Worm (Caenorhabditis elegans) whole organism, midembryonic: ENCODE results near the gene C42C1.8.

Experiments
- flt-1 ChIP-seq: fragments of 200-800 bp; sonication (Bioruptor generic); IDR thresholded peaks from 2 replicates; pipeline ENCODE4 v1.3.6; 2022; ENCODE audit warnings: missing genetic modification characterization, missing compliant biosample characterization
- klf-2 ChIP-seq: fragments of 200-800 bp; sonication (Bioruptor generic); conservative IDR thresholded peaks from 2 replicates; pipeline ENCODE4 v1.3.6; 2022; ENCODE audit warnings: missing genetic modification reagents, missing genetic modification characterization, missing compliant biosample characterization
- ref-1 ChIP-seq: fragments of 200-800 bp; sonication (Bioruptor generic); conservative IDR thresholded peaks from 2 replicates; pipeline ENCODE4 v1.3.6; 2022; ENCODE audit warnings: missing genetic modification reagents, missing genetic modification characterization, missing compliant biosample characterization
- tab-1 ChIP-seq: fragments of 200-800 bp; sonication (Bioruptor generic); IDR thresholded peaks from 2 replicates; pipeline ENCODE4 v1.3.6; 2022; ENCODE audit warnings: missing genetic modification characterization, missing compliant biosample characterization
- ztf-23 ChIP-seq: fragments of 200-800 bp; sonication (Bioruptor generic); IDR thresholded peaks from 2 replicates; pipeline ENCODE4 v1.3.6; 2022; ENCODE audit warnings: missing genetic modification reagents, missing genetic modification characterization, missing compliant biosample characterization

- no peak for TF ChIP-seq tab-1 (GFP tag; lab: Robert Waterston, UW)
- TF ChIP-seq ztf-23 (GFP tag; lab: Robert Waterston, UW), result no peak
- no peak for TF ChIP-seq klf-2
- no peak for TF ChIP-seq ref-1 (GFP tag; lab: Robert Waterston, UW)
- no peak for TF ChIP-seq flt-1 (GFP tag; lab: Robert Waterston, UW)
Measured at ce11 chrIV:12305956-12306355, 15.1 kb downstream of the C42C1.8 start.
